Worm (Caenorhabditis elegans) whole organism, midembryonic: ENCODE results near the gene rol-8.

Experiments used
- T22C8.4 ChIP-seq: fragments of 200-800 bp; sonication (Bioruptor generic); IDR thresholded peaks from 2 replicates; pipeline ENCODE4 v1.3.6; 2022; ENCODE audit warnings: missing genetic modification characterization, missing compliant biosample characterization
- cog-1 ChIP-seq: sonication (generic microtip); optimal IDR thresholded peaks from 2 replicates; lab custom pipeline; 2016; ENCODE audit warnings: missing genetic modification characterization, missing compliant biosample characterization
- flt-1 ChIP-seq: fragments of 200-800 bp; sonication (Bioruptor generic); IDR thresholded peaks from 2 replicates; pipeline ENCODE4 v1.3.6; 2022; ENCODE audit warnings: missing genetic modification characterization, missing compliant biosample characterization
- klf-2 ChIP-seq: fragments of 200-800 bp; sonication (Bioruptor generic); conservative IDR thresholded peaks from 2 replicates; pipeline ENCODE4 v1.3.6; 2022; ENCODE audit warnings: missing genetic modification reagents, missing genetic modification characterization, missing compliant biosample characterization
- med-1 ChIP-seq: sonication (generic microtip); optimal IDR thresholded peaks from 2 replicates; lab custom pipeline; 2017; ENCODE audit warnings: missing genetic modification characterization, mild to moderate bottlenecking, missing compliant biosample characterization, antibody characterized with exemption, missing genetic modification reagents; ENCODE audit not compliant: insufficient read depth
- tab-1 ChIP-seq: fragments of 200-800 bp; sonication (Bioruptor generic); IDR thresholded peaks from 2 replicates; pipeline ENCODE4 v1.3.6; 2022; ENCODE audit warnings: missing genetic modification characterization, missing compliant biosample characterization
- ztf-23 ChIP-seq: fragments of 200-800 bp; sonication (Bioruptor generic); IDR thresholded peaks from 2 replicates; pipeline ENCODE4 v1.3.6; 2022; ENCODE audit warnings: missing genetic modification reagents, missing genetic modification characterization, missing compliant biosample characterization
- ztf-29 ChIP-seq: fragments of 200-800 bp; sonication (Bioruptor generic); IDR thresholded peaks from 2 replicates; pipeline ENCODE4 v1.3.6; 2022; ENCODE audit warnings: missing genetic modification reagents, missing genetic modification characterization, missing compliant biosample characterization

DNA sequence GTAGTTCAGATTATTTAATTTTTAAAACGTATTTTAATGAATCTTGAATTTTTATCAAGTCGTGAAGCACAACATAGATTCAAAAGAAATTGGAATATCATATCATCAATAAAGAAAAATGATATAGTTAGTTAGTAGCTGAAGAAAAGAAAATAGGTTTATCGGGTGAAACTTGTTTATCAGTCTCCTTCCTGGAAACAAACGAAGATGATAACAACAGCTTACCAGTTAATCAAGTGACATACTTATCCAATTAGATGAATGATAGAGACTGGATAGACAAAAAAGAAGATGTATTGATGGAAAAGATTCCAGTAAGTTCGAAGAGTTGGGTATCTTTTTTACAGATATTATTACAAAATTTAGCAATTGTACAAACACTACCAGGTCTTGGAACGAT lies 956 bp upstream of the rol-8 start:
- TF ChIP-seq klf-2 (GFP tag; lab: Robert Waterston, UW), result no peak
- TF ChIP-seq flt-1 (GFP tag; lab: Robert Waterston, UW), result no peak
- no peak for TF ChIP-seq ztf-23 (GFP tag; lab: Robert Waterston, UW)
- no peak for TF ChIP-seq T22C8.4 (GFP tag; lab: Robert Waterston, UW)
- no peak for TF ChIP-seq med-1 (GFP tag; lab: Kevin White, UChicago)
- no peak for TF ChIP-seq tab-1 (GFP tag; lab: Robert Waterston, UW)
- TF ChIP-seq cog-1 (tag; lab: Kevin White, UChicago), result no peak
- TF ChIP-seq ztf-29, result no peak
